Worm (Caenorhabditis elegans) whole organism, late embryonic: Measurements from ENCODE around the gene K11E4.6.

Source experiments
- dmd-4 ChIP-seq: sonication (generic microtip); optimal IDR thresholded peaks from 2 replicates; lab custom pipeline; 2016; ENCODE audit warnings: borderline replicate concordance, missing genetic modification characterization, missing compliant biosample characterization
- dve-1 ChIP-seq: sonication (generic microtip); optimal IDR thresholded peaks from 2 replicates; lab custom pipeline; 2017; ENCODE audit warnings: antibody characterized with exemption, mild to moderate bottlenecking, missing genetic modification characterization, missing compliant biosample characterization
- fkh-10 ChIP-seq: fragments of 150-350 bp; optimal IDR thresholded peaks from 2 replicates; lab custom pipeline; 2014; ENCODE audit warnings: missing biosample characterization, missing genetic modification reagents, missing genetic modification characterization

ce11 chrX:13724364-13724763 is at the start of gene K11E4.6:
- TF ChIP-seq fkh-10 (no peak), dve-1 (tag; lab: Kevin White, UChicago) (no peak), dmd-4 (tag; lab: Kevin White, UChicago) (no peak)
